Fruit fly (Drosophila melanogaster): ENCODE data around the gene CG3744.

The CG3744 gene

DNA sequence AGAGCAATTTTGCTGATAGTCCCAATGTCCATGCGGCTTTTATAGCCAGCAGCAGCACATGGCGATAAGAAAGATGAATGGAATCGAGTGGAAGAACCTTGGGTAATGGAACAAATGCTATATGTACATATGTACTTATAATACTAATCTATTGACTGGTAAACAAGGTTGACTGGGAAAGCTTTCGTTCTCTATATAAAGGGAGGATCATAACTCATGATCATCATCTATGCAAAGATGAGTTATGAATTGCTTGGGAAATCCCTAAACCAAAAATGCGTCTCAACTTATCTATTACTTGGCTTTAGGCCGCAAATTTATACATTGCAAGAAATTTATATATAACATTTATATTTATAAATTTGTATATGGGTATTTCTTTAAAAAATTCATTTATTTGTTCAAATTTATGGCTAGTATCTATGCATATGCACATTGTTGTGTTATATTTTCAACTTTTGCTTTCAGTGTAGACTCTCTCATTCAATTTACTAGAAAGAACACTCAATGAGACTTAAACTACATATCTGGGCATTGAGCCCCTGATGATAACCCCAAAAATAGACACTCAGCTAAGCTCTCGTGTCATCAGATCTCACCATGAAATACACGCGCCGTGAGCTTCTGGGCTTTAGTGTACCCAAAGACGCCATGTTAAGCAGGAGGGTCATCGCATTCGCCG, 11.6 kb downstream of the CG3744 start, which contains the start of the genes Srg1 and Elal (continued):
- TF ChIP-seq Taf1 (GFP tag; IDR thresholded peaks at IDR 0.05), result 0 out of 2 replicates have a peak, but pooled peaks have one; percentile 21
- no peak for TF ChIP-seq CG10565 (GFP tag; optimal IDR thresholded peaks at IDR 0.05)
- TF ChIP-seq Nf-YA (GFP tag; IDR thresholded peaks at IDR 0.05), result no peak
- TF ChIP-seq bsh (GFP tag; optimal IDR thresholded peaks at IDR 0.05), result peak in 1 of 2 experiments; percentile 22
- TF ChIP-seq CG31388 (GFP tag; optimal IDR thresholded peaks at IDR 0.05), result no peak
- TF ChIP-seq CG7839 (tag; optimal IDR thresholded peaks at IDR 0.05), result peak; percentile 49
- TF ChIP-seq ind (GFP tag; optimal IDR thresholded peaks at IDR 0.05), result peak; percentile 12
- no peak for TF ChIP-seq nom (GFP tag; optimal IDR thresholded peaks at IDR 0.05)
- no peak for TF ChIP-seq Sox102F (GFP tag; optimal IDR thresholded peaks at IDR 0.05)
- peak; percentile 18 for TF ChIP-seq Oli (tag; optimal IDR thresholded peaks at IDR 0.05)
- no peak for TF ChIP-seq CG4854 (GFP tag; optimal IDR thresholded peaks at IDR 0.05)
- TF ChIP-seq tio (GFP tag; optimal IDR thresholded peaks at IDR 0.05), result no peak
- TF ChIP-seq nmo (GFP tag; optimal IDR thresholded peaks at IDR 0.05), result peak; percentile 41
- no peak for TF ChIP-seq p53 (GFP tag; optimal IDR thresholded peaks at IDR 0.05)
- 0 out of 2 replicates have a peak, but pooled peaks have one; percentile 17 for TF ChIP-seq E2f1 (GFP tag; IDR thresholded peaks at IDR 0.05)
- TF ChIP-seq CG8089 (GFP tag; optimal IDR thresholded peaks at IDR 0.05), result no peak
- TF ChIP-seq CG10366 (GFP tag; IDR thresholded peaks at IDR 0.05), result peak; percentile 26; the same call in 1 of the 2 replicates
- TF ChIP-seq Xrp1 (GFP tag; IDR thresholded peaks at IDR 0.05), result peak; percentile 21; the same call in 1 of the 2 replicates
- peak; percentile 19 for TF ChIP-seq CG3281 (GFP tag; optimal IDR thresholded peaks at IDR 0.05)
- TF ChIP-seq chn (GFP tag; optimal IDR thresholded peaks at IDR 0.05), result no peak
- no peak for TF ChIP-seq CG3163 (GFP tag; optimal IDR thresholded peaks at IDR 0.05)
- 0 out of 2 replicates have a peak, but pooled peaks have one; percentile 5 for TF ChIP-seq CG14441 (GFP tag; IDR thresholded peaks at IDR 0.05)
- no peak for TF ChIP-seq seq (GFP tag; IDR thresholded peaks at IDR 0.05)
- TF ChIP-seq CG2129 (GFP tag; IDR thresholded peaks at IDR 0.05; ENCODE audit: partially characterized antibody), result no peak
- TF ChIP-seq Hmr (GFP tag; optimal IDR thresholded peaks at IDR 0.05), result peak; percentile 14
- TF ChIP-seq CG10267 (tag; optimal IDR thresholded peaks at IDR 0.05), result peak; percentile 32
- TF ChIP-seq CG4730 (GFP tag; IDR thresholded peaks at IDR 0.05), result no peak; the same call in 1 of the 2 replicates
- TF ChIP-seq Camta (GFP tag; optimal IDR thresholded peaks at IDR 0.05), result no peak
- TF ChIP-seq Fer2 (tag; optimal IDR thresholded peaks at IDR 0.05), result peak; percentile 6
- no peak for TF ChIP-seq CG18764 (GFP tag; optimal IDR thresholded peaks at IDR 0.05)
- 0 out of 3 replicates have a peak, but pooled peaks have one; percentile 19 for TF ChIP-seq Dbx (GFP tag; IDR thresholded peaks at IDR 0.05)
- peak; percentile 51 for TF ChIP-seq sug (tag; optimal IDR thresholded peaks at IDR 0.05)
- no peak for TF ChIP-seq CG7271 (tag; optimal IDR thresholded peaks at IDR 0.05)
- TF ChIP-seq Eip74EF (GFP tag; optimal IDR thresholded peaks at IDR 0.05), result no peak
- peak; percentile 6 for TF ChIP-seq CG10209 (GFP tag; optimal IDR thresholded peaks at IDR 0.05)
- no peak for TF ChIP-seq CTCF (GFP tag; optimal IDR thresholded peaks at IDR 0.05)
- no peak for TF ChIP-seq CG13287 (GFP tag; IDR thresholded peaks at IDR 0.05; ENCODE audit: partially characterized antibody)
- no peak for TF ChIP-seq fu2 (GFP tag; optimal IDR thresholded peaks at IDR 0.05)
- TF ChIP-seq grau (tag; optimal IDR thresholded peaks at IDR 0.05), result peak; percentile 59
- TF ChIP-seq CG7556 (GFP tag; optimal IDR thresholded peaks at IDR 0.05), result peak; percentile 33
- no peak for TF ChIP-seq CG11560 (tag; IDR thresholded peaks at IDR 0.05)
- no peak for TF ChIP-seq fd3F (GFP tag; optimal IDR thresholded peaks at IDR 0.05)
- TF ChIP-seq prd (optimal IDR thresholded peaks at IDR 0.05), result no peak
- TF ChIP-seq prd (GFP tag; IDR thresholded peaks at IDR 0.05), result peak; percentile 61; the same call in 1 of the 3 replicates
- TF ChIP-seq CG3065 (GFP tag; optimal IDR thresholded peaks at IDR 0.05), result no peak
- TF ChIP-seq pita (GFP tag; optimal IDR thresholded peaks at IDR 0.05), result no peak
- no peak for TF ChIP-seq Hsf (GFP tag; optimal IDR thresholded peaks at IDR 0.05)
- no peak for TF ChIP-seq sens-2 (GFP tag; IDR thresholded peaks at IDR 0.05)
- TF ChIP-seq CG3847 (GFP tag; IDR thresholded peaks at IDR 0.05), result peak; percentile 31; the same call in 1 of the 2 replicates
- TF ChIP-seq dm (GFP tag; optimal IDR thresholded peaks at IDR 0.05), result no peak

Data from whole organism, embryonic.